Worm (Caenorhabditis elegans) whole organism, L1 larva: ENCODE results near the gene rnh-1.1.

Experiments
- ama-1 ChIP-seq: fragments of 150-350 bp; optimal IDR thresholded peaks from 2 replicates; lab custom pipeline; 2014
- blmp-1 ChIP-seq: fragments of 150-350 bp; optimal IDR thresholded peaks from 2 replicates; lab custom pipeline; 2014; ENCODE audit warnings: missing biosample characterization, missing genetic modification characterization
- ceh-82 ChIP-seq, 3 experiments: fragments of 150-350 bp in 1 of 3; sonication (generic microtip) in 2 of 3; optimal IDR thresholded peaks; 2 replicates each; lab custom pipeline; 2014 to 2017; ENCODE audit warnings: missing biosample characterization in 3 of 3, missing genetic modification characterization in 3 of 3
- ceh-90 ChIP-seq: sonication (generic microtip); optimal IDR thresholded peaks from 2 replicates; lab custom pipeline; 2016; ENCODE audit warnings: missing genetic modification characterization, missing compliant biosample characterization
- dpl-1 ChIP-seq, 3 experiments: fragments of 150-350 bp in 2 of 3; sonication (generic microtip) in 1 of 3; optimal IDR thresholded peaks; 2 replicates each; lab custom pipeline; 2014 to 2017; ENCODE audit warnings: missing biosample characterization in 3 of 3, missing genetic modification characterization in 3 of 3, missing genetic modification reagents in 3 of 3
- dsc-1 ChIP-seq: sonication (generic microtip); optimal IDR thresholded peaks from 2 replicates; lab custom pipeline; 2016; ENCODE audit warnings: mild to moderate bottlenecking, missing genetic modification characterization, missing compliant biosample characterization
- efl-1 ChIP-seq, 4 experiments: fragments of 150-350 bp; optimal IDR thresholded peaks in 3 of 4; peaks in 1 of 4; 1 replicate in 1 of 4; 2 replicates in 3 of 4; lab custom pipeline; 2014; ENCODE audit warnings: missing biosample characterization in 2 of 4, missing genetic modification characterization in 2 of 4, missing genetic modification reagents in 2 of 4
- egl-27 ChIP-seq, 2 experiments: fragments of 150-350 bp in 1 of 2; sonication (generic microtip); optimal IDR thresholded peaks; 3 replicates each; lab custom pipeline; 2017 to 2018; ENCODE audit warnings: missing biosample characterization in 2 of 2, missing genetic modification characterization in 2 of 2, missing genetic modification reagents in 2 of 2
- elt-2 ChIP-seq: sonication (generic microtip); optimal IDR thresholded peaks from 2 replicates; lab custom pipeline; 2016; ENCODE audit warnings: missing genetic modification characterization, mild to moderate bottlenecking, inconsistent platforms, missing compliant biosample characterization, missing genetic modification reagents
- ets-5 ChIP-seq: fragments of 200-800 bp; sonication (Bioruptor generic); IDR thresholded peaks from 2 replicates; pipeline ENCODE4 v1.3.6; 2022; ENCODE audit warnings: missing genetic modification characterization, missing compliant biosample characterization
- fkh-10 ChIP-seq: sonication (generic microtip); optimal IDR thresholded peaks from 2 replicates; lab custom pipeline; 2017; ENCODE audit warnings: missing biosample characterization, missing genetic modification reagents, missing genetic modification characterization
- grh-1 ChIP-seq: fragments of 200-800 bp; sonication (Bioruptor generic); IDR thresholded peaks from 2 replicates; pipeline ENCODE4 v1.3.6; 2022; ENCODE audit warnings: missing genetic modification reagents, missing genetic modification characterization, missing compliant biosample characterization
- hlh-4 ChIP-seq: sonication (generic microtip); optimal IDR thresholded peaks from 2 replicates; lab custom pipeline; 2016; ENCODE audit warnings: mild to moderate bottlenecking, missing genetic modification characterization, missing compliant biosample characterization
- hpl-2 ChIP-seq: fragments of 150-350 bp; optimal IDR thresholded peaks from 2 replicates; lab custom pipeline; 2014; ENCODE audit warnings: missing biosample characterization, missing genetic modification reagents, missing genetic modification characterization
- irx-1 ChIP-seq: sonication (generic microtip); optimal IDR thresholded peaks from 2 replicates; lab custom pipeline; 2016; ENCODE audit warnings: missing genetic modification characterization, missing compliant biosample characterization
- isw-1 ChIP-seq: fragments of 200-800 bp; sonication (Bioruptor generic); IDR thresholded peaks from 2 replicates; pipeline ENCODE4 v1.3.6; 2022; ENCODE audit warnings: missing genetic modification characterization, missing compliant biosample characterization
- lin-14 ChIP-seq: fragments of 200-800 bp; sonication (Bioruptor generic); optimal IDR thresholded peaks from 2 replicates; lab custom pipeline; 2018; ENCODE audit warnings: mild to moderate bottlenecking, missing genetic modification characterization, moderate library complexity, missing compliant biosample characterization
- lin-15B ChIP-seq: fragments of 150-350 bp; sonication (generic microtip); optimal IDR thresholded peaks from 3 replicates; lab custom pipeline; 2014; ENCODE audit warnings: missing biosample characterization, missing genetic modification characterization
- lin-35 ChIP-seq, 2 experiments: fragments of 150-350 bp; optimal IDR thresholded peaks; 2 replicates each; lab custom pipeline; 2014; ENCODE audit warnings: missing biosample characterization in 2 of 2, missing genetic modification characterization in 2 of 2, missing genetic modification reagents in 2 of 2
- lin-39 ChIP-seq: fragments of 150-350 bp; optimal IDR thresholded peaks from 2 replicates; lab custom pipeline; 2014; ENCODE audit warnings: missing biosample characterization, missing genetic modification reagents, missing genetic modification characterization
- lir-3 ChIP-seq: sonication (generic microtip); optimal IDR thresholded peaks from 2 replicates; lab custom pipeline; 2016; ENCODE audit warnings: mild to moderate bottlenecking, missing genetic modification characterization, moderate library complexity, missing compliant biosample characterization; ENCODE audit not compliant: poor library complexity
- mef-2 ChIP-seq: fragments of 150-350 bp; optimal IDR thresholded peaks from 2 replicates; lab custom pipeline; 2014; ENCODE audit warnings: missing biosample characterization, missing genetic modification characterization
- nhr-19 ChIP-seq: fragments of 200-800 bp; sonication (Bioruptor generic); conservative IDR thresholded peaks from 2 replicates; pipeline ENCODE4 v1.3.6; 2022; ENCODE audit warnings: missing genetic modification characterization, missing compliant biosample characterization
- nhr-20 ChIP-seq: sonication (generic microtip); optimal IDR thresholded peaks from 2 replicates; lab custom pipeline; 2016; ENCODE audit warnings: mild to moderate bottlenecking, missing genetic modification characterization, missing compliant biosample characterization
- nhr-47 ChIP-seq: sonication (generic microtip); optimal IDR thresholded peaks from 2 replicates; lab custom pipeline; 2016; ENCODE audit warnings: mild to moderate bottlenecking, missing genetic modification characterization, moderate library complexity, missing compliant biosample characterization
- nhr-71 ChIP-seq: sonication (generic microtip); optimal IDR thresholded peaks from 2 replicates; lab custom pipeline; 2016; ENCODE audit warnings: mild to moderate bottlenecking, missing genetic modification characterization, moderate library complexity, missing compliant biosample characterization
- nhr-77 ChIP-seq: fragments of 150-350 bp; optimal IDR thresholded peaks from 2 replicates; lab custom pipeline; 2014; ENCODE audit warnings: missing biosample characterization, missing genetic modification characterization
- nhr-85 ChIP-seq: sonication (generic microtip); peaks from one replicate; lab custom pipeline; 2016; ENCODE audit warnings: missing genetic modification characterization, inconsistent platforms, missing compliant biosample characterization
- nhr-90 ChIP-seq: sonication (generic microtip); optimal IDR thresholded peaks from 2 replicates; lab custom pipeline; 2016; ENCODE audit warnings: mild to moderate bottlenecking, missing genetic modification characterization, missing compliant biosample characterization; ENCODE audit not compliant: poor library complexity
- pag-3 ChIP-seq: sonication (generic microtip); optimal IDR thresholded peaks from 2 replicates; lab custom pipeline; 2017; ENCODE audit warnings: missing genetic modification characterization, mild to moderate bottlenecking, missing compliant biosample characterization, antibody characterized with exemption, borderline replicate concordance; ENCODE audit not compliant: insufficient read depth
- pqm-1 ChIP-seq: sonication (generic microtip); optimal IDR thresholded peaks from 3 replicates; lab custom pipeline; 2017; ENCODE audit warnings: missing biosample characterization, missing genetic modification characterization
- rnt-1 ChIP-seq: sonication (generic microtip); optimal IDR thresholded peaks from 2 replicates; lab custom pipeline; 2016; ENCODE audit warnings: mild to moderate bottlenecking, missing genetic modification characterization, moderate library complexity, missing compliant biosample characterization
- snu-23 ChIP-seq: sonication (generic microtip); optimal IDR thresholded peaks from 2 replicates; lab custom pipeline; 2016; ENCODE audit warnings: missing genetic modification characterization, missing compliant biosample characterization
- sptf-1 ChIP-seq: fragments of 150-350 bp; optimal IDR thresholded peaks from 2 replicates; lab custom pipeline; 2014; ENCODE audit warnings: missing biosample characterization, missing genetic modification characterization
- unc-130 ChIP-seq: fragments of 150-350 bp; optimal IDR thresholded peaks from 2 replicates; lab custom pipeline; 2017; ENCODE audit warnings: missing biosample characterization, missing genetic modification characterization, inconsistent platforms
- unc-86 ChIP-seq: sonication (generic microtip); optimal IDR thresholded peaks from 2 replicates; lab custom pipeline; 2016; ENCODE audit warnings: missing genetic modification characterization, missing compliant biosample characterization
- xbp-1 ChIP-seq: sonication (generic microtip); optimal IDR thresholded peaks from 2 replicates; lab custom pipeline; 2016; ENCODE audit warnings: missing genetic modification characterization, missing compliant biosample characterization
- ztf-4 ChIP-seq: fragments of 150-350 bp; optimal IDR thresholded peaks from 2 replicates; lab custom pipeline; 2014; ENCODE audit warnings: missing biosample characterization, missing genetic modification characterization

The rnh-1.1 gene

ce11 chrII:7545364-7545763 is 19.8 kb downstream of the rnh-1.1 start:
- TF ChIP-seq ama-1 (lab: Kevin White, UChicago) (peak; percentile 85), nhr-47 (tag; lab: Kevin White, UChicago) (no peak), blmp-1 (peak; percentile 97), irx-1 (tag; lab: Kevin White, UChicago) (no peak), hlh-4 (tag; lab: Kevin White, UChicago) (no peak), ztf-4 (tag; lab: Kevin White, UChicago) (peak; percentile 17)

DNA sequence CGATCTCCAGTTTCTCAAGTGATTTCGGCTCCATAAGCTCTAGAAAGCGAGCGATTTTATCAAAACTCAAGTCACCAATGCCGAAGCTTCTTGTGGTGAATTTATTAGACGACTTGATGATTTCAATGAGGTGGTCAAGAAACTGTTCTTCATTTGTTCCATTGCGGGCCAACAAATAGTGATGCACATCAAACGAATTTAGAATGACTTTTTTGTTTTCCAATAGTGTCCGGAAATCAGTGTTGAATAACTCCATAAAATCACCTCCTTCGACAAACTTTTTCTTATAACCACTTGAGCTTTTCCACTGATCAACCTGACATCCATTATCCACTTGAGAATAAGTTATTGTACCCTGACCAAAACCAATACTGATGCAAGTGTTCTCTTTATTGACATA is 21.7 kb downstream of the rnh-1.1 start:
- no peak for TF ChIP-seq pqm-1
- no peak for TF ChIP-seq irx-1 (tag; lab: Kevin White, UChicago)
- TF ChIP-seq ets-5 (GFP tag; lab: Robert Waterston, UW), result no peak
- no peak for TF ChIP-seq dpl-1 (GFP tag; optimal IDR thresholded peaks at IDR 0.05; lab: Kevin White, UChicago)
- no peak for TF ChIP-seq lin-15B (tag; lab: Kevin White, UChicago)
- no peak for TF ChIP-seq fkh-10
- TF ChIP-seq nhr-77 (tag; lab: Kevin White, UChicago), result no peak
- no peak for TF ChIP-seq lir-3
- TF ChIP-seq hpl-2 (GFP tag; lab: Kevin White, UChicago), result no peak
- no peak for TF ChIP-seq efl-1 (optimal IDR thresholded peaks at IDR 0.05; lab: Kevin White, UChicago)
- no peak for TF ChIP-seq efl-1 (GFP tag; optimal IDR thresholded peaks at IDR 0.05 in 1 of 2; lab: Kevin White, UChicago)
- TF ChIP-seq lin-39 (tag; lab: Kevin White, UChicago), result no peak
- TF ChIP-seq unc-86 (tag; lab: Kevin White, UChicago), result no peak
- no peak for TF ChIP-seq ceh-90 (tag; lab: Kevin White, UChicago)
- TF ChIP-seq snu-23 (GFP tag; lab: Kevin White, UChicago), result no peak
- no peak for TF ChIP-seq nhr-71 (tag; lab: Kevin White, UChicago)
- no peak for TF ChIP-seq isw-1 (GFP tag; lab: Robert Waterston, UW)
- TF ChIP-seq, all 84 proteins: peak for 0

- TF ChIP-seq nhr-85 (tag; lab: Kevin White, UChicago) (no peak), nhr-47 (tag; lab: Kevin White, UChicago) (no peak), unc-130 (tag; lab: Kevin White, UChicago) (no peak), mef-2 (tag; lab: Kevin White, UChicago) (no peak), elt-2 (tag; lab: Kevin White, UChicago) (no peak), sptf-1 (tag; lab: Kevin White, UChicago) (no peak), grh-1 (GFP tag; lab: Robert Waterston, UW) (no peak), nhr-90 (tag; lab: Kevin White, UChicago) (no peak), lin-35 (GFP tag; optimal IDR thresholded peaks at IDR 0.05; lab: Kevin White, UChicago) (no peak), efl-1 (optimal IDR thresholded peaks at IDR 0.05; lab: Kevin White, UChicago) (no peak), efl-1 (GFP tag; optimal IDR thresholded peaks at IDR 0.05 in 1 of 2; lab: Kevin White, UChicago) (no peak), lir-3 (no peak), lin-14 (no peak), ceh-82 (tag; optimal IDR thresholded peaks at IDR 0.05; lab: Kevin White, UChicago) (no peak), nhr-71 (tag; lab: Kevin White, UChicago) (no peak), rnt-1 (tag; lab: Kevin White, UChicago) (no peak), nhr-19 (GFP tag; lab: Robert Waterston, UW) (no peak), egl-27 (tag; optimal IDR thresholded peaks at IDR 0.05; lab: Kevin White, UChicago) (no peak), pag-3 (tag; lab: Kevin White, UChicago) (no peak), xbp-1 (tag; lab: Kevin White, UChicago) (no peak)
Measured at ce11 chrII:7548044-7548443, 22.5 kb downstream of the rnh-1.1 start, which contains the start of gene fbxa-224. Gene fbxa-224, minus strand, starts transcription at chrII:7548144.

ce11 chrII:7549035-7549434 is 23.5 kb downstream of the rnh-1.1 start, which contains the start of gene tph-1:
Gene tph-1, plus strand, starts transcription at chrII:7549335.
- no peak for TF ChIP-seq nhr-20
- no peak for TF ChIP-seq dsc-1 (tag; lab: Kevin White, UChicago)
- TF ChIP-seq xbp-1 (tag; lab: Kevin White, UChicago), result no peak
- TF ChIP-seq elt-2 (tag; lab: Kevin White, UChicago), result no peak
- TF ChIP-seq egl-27 (tag; optimal IDR thresholded peaks at IDR 0.05; lab: Kevin White, UChicago), result no peak
